Worm (Caenorhabditis elegans) whole organism, L1 larva: Measurements from ENCODE around the gene gst-31.
A peak's percentile ranks its signal among the peaks of the same experiment; 100 is the strongest.

Experiments
- C16A3.4 ChIP-seq: fragments of 150-350 bp; optimal IDR thresholded peaks from 2 replicates; lab custom pipeline; 2014; ENCODE audit warnings: missing biosample characterization, missing genetic modification characterization
- blmp-1 ChIP-seq: fragments of 150-350 bp; optimal IDR thresholded peaks from 2 replicates; lab custom pipeline; 2014; ENCODE audit warnings: missing biosample characterization, missing genetic modification characterization
- ceh-63 ChIP-seq: fragments of 200-800 bp; sonication (Bioruptor generic); optimal IDR thresholded peaks from 2 replicates; lab custom pipeline; 2018; ENCODE audit warnings: mild to moderate bottlenecking, missing genetic modification characterization, missing compliant biosample characterization
- ceh-8 ChIP-seq: fragments of 200-800 bp; sonication (Bioruptor generic); optimal IDR thresholded peaks from 2 replicates; lab custom pipeline; 2018; ENCODE audit warnings: mild to moderate bottlenecking, missing genetic modification characterization, moderate library complexity, missing compliant biosample characterization
- ceh-88 ChIP-seq: fragments of 200-800 bp; sonication (Bioruptor generic); IDR thresholded peaks from 2 replicates; pipeline ENCODE4 v1.3.6; 2022; ENCODE audit warnings: missing genetic modification characterization, missing compliant biosample characterization
- dpl-1 ChIP-seq, 3 experiments: fragments of 150-350 bp in 2 of 3; sonication (generic microtip) in 1 of 3; optimal IDR thresholded peaks; 2 replicates each; lab custom pipeline; 2014 to 2017; ENCODE audit warnings: missing biosample characterization in 3 of 3, missing genetic modification characterization in 3 of 3, missing genetic modification reagents in 3 of 3
- efl-1 ChIP-seq, 4 experiments: fragments of 150-350 bp; optimal IDR thresholded peaks in 3 of 4; peaks in 1 of 4; 1 replicate in 1 of 4; 2 replicates in 3 of 4; lab custom pipeline; 2014; ENCODE audit warnings: missing biosample characterization in 2 of 4, missing genetic modification characterization in 2 of 4, missing genetic modification reagents in 2 of 4
- efl-3 ChIP-seq: fragments of 200-800 bp; sonication (Bioruptor generic); optimal IDR thresholded peaks from 2 replicates; lab custom pipeline; 2018; ENCODE audit warnings: mild to moderate bottlenecking, missing genetic modification characterization, missing compliant biosample characterization
- elt-2 ChIP-seq: sonication (generic microtip); optimal IDR thresholded peaks from 2 replicates; lab custom pipeline; 2016; ENCODE audit warnings: missing genetic modification characterization, mild to moderate bottlenecking, inconsistent platforms, missing compliant biosample characterization, missing genetic modification reagents
- fkh-8 ChIP-seq: sonication (generic microtip); optimal IDR thresholded peaks from 2 replicates; lab custom pipeline; 2016; ENCODE audit warnings: mild to moderate bottlenecking, missing genetic modification characterization, missing compliant biosample characterization
- fos-1 ChIP-seq: fragments of 150-350 bp; optimal IDR thresholded peaks from 2 replicates; lab custom pipeline; 2014; ENCODE audit warnings: missing biosample characterization, missing genetic modification characterization
- hpl-2 ChIP-seq: fragments of 150-350 bp; optimal IDR thresholded peaks from 2 replicates; lab custom pipeline; 2014; ENCODE audit warnings: missing biosample characterization, missing genetic modification reagents, missing genetic modification characterization
- isw-1 ChIP-seq: fragments of 200-800 bp; sonication (Bioruptor generic); IDR thresholded peaks from 2 replicates; pipeline ENCODE4 v1.3.6; 2022; ENCODE audit warnings: missing genetic modification characterization, missing compliant biosample characterization
- lin-14 ChIP-seq: fragments of 200-800 bp; sonication (Bioruptor generic); optimal IDR thresholded peaks from 2 replicates; lab custom pipeline; 2018; ENCODE audit warnings: mild to moderate bottlenecking, missing genetic modification characterization, moderate library complexity, missing compliant biosample characterization
- lin-35 ChIP-seq, 2 experiments: fragments of 150-350 bp; optimal IDR thresholded peaks; 2 replicates each; lab custom pipeline; 2014; ENCODE audit warnings: missing biosample characterization in 2 of 2, missing genetic modification characterization in 2 of 2, missing genetic modification reagents in 2 of 2
- lir-3 ChIP-seq: sonication (generic microtip); optimal IDR thresholded peaks from 2 replicates; lab custom pipeline; 2016; ENCODE audit warnings: mild to moderate bottlenecking, missing genetic modification characterization, moderate library complexity, missing compliant biosample characterization; ENCODE audit not compliant: poor library complexity
- mdl-1 ChIP-seq, 2 experiments: fragments of 150-350 bp; optimal IDR thresholded peaks; 2 replicates each; lab custom pipeline; 2014 to 2017; ENCODE audit warnings: missing biosample characterization in 2 of 2, missing genetic modification characterization in 2 of 2, inconsistent platforms in 1 of 2
- nhr-12 ChIP-seq: sonication (generic microtip); optimal IDR thresholded peaks from 2 replicates; lab custom pipeline; 2017; ENCODE audit warnings: missing biosample characterization, missing genetic modification characterization
- nhr-19 ChIP-seq: fragments of 200-800 bp; sonication (Bioruptor generic); conservative IDR thresholded peaks from 2 replicates; pipeline ENCODE4 v1.3.6; 2022; ENCODE audit warnings: missing genetic modification characterization, missing compliant biosample characterization
- nhr-20 ChIP-seq: sonication (generic microtip); optimal IDR thresholded peaks from 2 replicates; lab custom pipeline; 2016; ENCODE audit warnings: mild to moderate bottlenecking, missing genetic modification characterization, missing compliant biosample characterization
- nhr-47 ChIP-seq: sonication (generic microtip); optimal IDR thresholded peaks from 2 replicates; lab custom pipeline; 2016; ENCODE audit warnings: mild to moderate bottlenecking, missing genetic modification characterization, moderate library complexity, missing compliant biosample characterization
- nhr-71 ChIP-seq: sonication (generic microtip); optimal IDR thresholded peaks from 2 replicates; lab custom pipeline; 2016; ENCODE audit warnings: mild to moderate bottlenecking, missing genetic modification characterization, moderate library complexity, missing compliant biosample characterization
- nhr-76 ChIP-seq: sonication (generic microtip); optimal IDR thresholded peaks from 2 replicates; lab custom pipeline; 2017; ENCODE audit warnings: missing biosample characterization, missing genetic modification characterization
- nhr-77 ChIP-seq: fragments of 150-350 bp; optimal IDR thresholded peaks from 2 replicates; lab custom pipeline; 2014; ENCODE audit warnings: missing biosample characterization, missing genetic modification characterization
- nhr-85 ChIP-seq: sonication (generic microtip); peaks from one replicate; lab custom pipeline; 2016; ENCODE audit warnings: missing genetic modification characterization, inconsistent platforms, missing compliant biosample characterization
- pax-3 ChIP-seq: fragments of 200-800 bp; sonication (Bioruptor generic); optimal IDR thresholded peaks from 2 replicates; lab custom pipeline; 2018; ENCODE audit warnings: mild to moderate bottlenecking, missing genetic modification characterization, moderate library complexity, missing compliant biosample characterization
- pqm-1 ChIP-seq: sonication (generic microtip); optimal IDR thresholded peaks from 3 replicates; lab custom pipeline; 2017; ENCODE audit warnings: missing biosample characterization, missing genetic modification characterization
- skn-1 ChIP-seq: fragments of 150-350 bp; optimal IDR thresholded peaks from 2 replicates; lab custom pipeline; 2014; ENCODE audit warnings: missing biosample characterization, missing genetic modification characterization
- snpc-4 ChIP-seq: fragments of 150-350 bp; optimal IDR thresholded peaks from 2 replicates; lab custom pipeline; 2014; ENCODE audit warnings: missing biosample characterization, missing genetic modification characterization
- snu-23 ChIP-seq: sonication (generic microtip); optimal IDR thresholded peaks from 2 replicates; lab custom pipeline; 2016; ENCODE audit warnings: missing genetic modification characterization, missing compliant biosample characterization
- swsn-7 ChIP-seq: sonication (generic microtip); optimal IDR thresholded peaks from 2 replicates; lab custom pipeline; 2016; ENCODE audit warnings: missing genetic modification characterization, missing compliant biosample characterization
- unc-130 ChIP-seq: fragments of 150-350 bp; optimal IDR thresholded peaks from 2 replicates; lab custom pipeline; 2017; ENCODE audit warnings: missing biosample characterization, missing genetic modification characterization, inconsistent platforms
- unc-30 ChIP-seq: sonication (generic microtip); optimal IDR thresholded peaks from 2 replicates; lab custom pipeline; 2017; ENCODE audit warnings: missing biosample characterization, missing genetic modification characterization
- unc-86 ChIP-seq: sonication (generic microtip); optimal IDR thresholded peaks from 2 replicates; lab custom pipeline; 2016; ENCODE audit warnings: missing genetic modification characterization, missing compliant biosample characterization

The gst-31 gene

DNA sequence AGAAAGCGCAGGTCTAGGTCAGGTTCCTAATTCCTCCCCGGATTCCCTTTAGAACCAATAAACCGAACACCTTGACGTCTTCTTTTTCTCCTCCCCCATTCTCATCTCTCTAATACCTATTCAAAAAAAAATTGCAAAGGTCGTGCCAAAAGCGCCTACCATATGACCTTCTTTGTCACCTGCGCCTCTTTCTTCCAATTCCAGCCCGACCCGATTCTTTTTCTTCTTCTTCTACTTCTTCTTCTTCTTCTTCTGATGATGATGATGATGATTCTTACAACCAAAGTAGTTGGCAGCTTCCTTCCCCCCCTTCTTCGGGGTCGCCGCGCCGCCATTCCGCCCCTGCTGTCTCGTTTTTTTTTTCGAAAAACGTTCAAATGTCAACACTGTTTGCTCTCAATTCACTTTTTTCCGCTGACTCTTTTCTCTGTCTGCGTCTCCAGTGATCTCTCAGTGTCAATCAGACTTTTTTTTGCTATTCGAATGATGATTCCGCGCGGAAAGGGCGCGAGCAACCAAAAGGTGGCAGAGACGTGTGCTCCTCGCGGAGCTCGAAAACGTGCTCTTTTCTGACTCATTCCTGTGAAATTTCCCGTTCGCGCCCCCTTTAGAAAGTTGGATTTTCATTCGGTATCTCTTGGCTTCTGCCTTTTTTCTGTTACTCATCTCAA is 28.8 kb upstream of the gst-31 start:
- no peak for TF ChIP-seq efl-1 (optimal IDR thresholded peaks at IDR 0.05; lab: Kevin White, UChicago)
- peak in 1 of 2 experiments; percentile 90 for TF ChIP-seq efl-1 (GFP tag; optimal IDR thresholded peaks at IDR 0.05 in 1 of 2; lab: Kevin White, UChicago)
- no peak for TF ChIP-seq hpl-2 (GFP tag; lab: Kevin White, UChicago)
- TF ChIP-seq unc-30 (tag; lab: Kevin White, UChicago): no peak
- peak; percentile 71 for TF ChIP-seq nhr-85 (tag; lab: Kevin White, UChicago)
- no peak for TF ChIP-seq snu-23 (GFP tag; lab: Kevin White, UChicago)
- TF ChIP-seq fos-1 (tag; lab: Kevin White, UChicago): no peak
- no peak for TF ChIP-seq snpc-4 (tag; lab: Kevin White, UChicago)
- TF ChIP-seq unc-130 (tag; lab: Kevin White, UChicago): no peak

DNA sequence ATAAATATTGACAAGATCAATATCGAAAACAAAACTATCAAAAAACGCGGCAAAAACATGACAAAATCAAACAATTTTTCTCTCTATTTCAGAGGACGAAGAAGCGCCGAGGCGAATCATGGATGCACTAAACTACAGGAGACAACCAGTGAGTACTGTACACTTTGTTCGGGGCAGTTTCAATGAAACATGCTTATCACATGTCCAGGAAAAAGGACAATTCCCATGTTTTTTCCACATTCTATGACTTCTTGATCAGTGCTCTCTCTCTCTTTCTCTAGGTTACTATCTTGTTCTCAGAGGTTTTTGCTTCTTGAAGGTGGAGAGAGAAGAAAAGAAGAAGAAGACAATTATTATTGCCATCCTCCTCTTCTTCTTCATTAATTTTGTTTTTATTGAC is 22.7 kb upstream of the gst-31 start:
- TF ChIP-seq nhr-20 (no peak), lin-35 (GFP tag; optimal IDR thresholded peaks at IDR 0.05; lab: Kevin White, UChicago) (peak in 1 of 2 experiments; percentile 10), elt-2 (tag; lab: Kevin White, UChicago) (peak; percentile 10), swsn-7 (no peak)
- TF ChIP-seq, all 84 proteins: peak for 2

DNA sequence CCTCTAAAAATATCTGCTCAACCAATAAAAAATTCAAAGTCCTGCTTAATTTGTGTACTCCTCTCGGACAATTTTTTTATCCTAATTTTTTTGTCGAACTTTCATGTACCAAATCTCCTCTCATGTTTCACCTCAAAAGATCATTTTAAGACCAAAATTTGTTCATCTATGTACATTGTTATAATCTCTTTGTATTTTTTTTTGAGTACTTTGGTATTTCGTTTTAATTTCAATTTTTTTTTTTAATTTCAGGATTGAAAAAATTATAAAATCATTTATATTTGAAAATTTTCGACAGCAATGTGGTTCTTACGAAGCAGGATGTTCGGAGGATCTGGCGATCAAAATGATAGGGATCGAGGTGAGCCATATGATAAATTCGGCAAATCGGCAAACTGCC is 21.7 kb upstream of the gst-31 start, which contains the start of gene spsb-1:
spsb-1 (plus strand) TSS at position 301 of the 400 bp plus-strand sequence.
- TF ChIP-seq ceh-8 (GFP tag; lab: Kevin White, UChicago) (no peak), nhr-77 (tag; lab: Kevin White, UChicago) (no peak), nhr-76 (tag; lab: Kevin White, UChicago) (no peak), unc-86 (tag; lab: Kevin White, UChicago) (no peak), nhr-12 (no peak), nhr-47 (tag; lab: Kevin White, UChicago) (no peak), pqm-1 (tag; lab: Kevin White, UChicago) (no peak), hpl-2 (GFP tag; lab: Kevin White, UChicago) (no peak), ceh-88 (GFP tag; lab: Robert Waterston, UW) (no peak)

DNA sequence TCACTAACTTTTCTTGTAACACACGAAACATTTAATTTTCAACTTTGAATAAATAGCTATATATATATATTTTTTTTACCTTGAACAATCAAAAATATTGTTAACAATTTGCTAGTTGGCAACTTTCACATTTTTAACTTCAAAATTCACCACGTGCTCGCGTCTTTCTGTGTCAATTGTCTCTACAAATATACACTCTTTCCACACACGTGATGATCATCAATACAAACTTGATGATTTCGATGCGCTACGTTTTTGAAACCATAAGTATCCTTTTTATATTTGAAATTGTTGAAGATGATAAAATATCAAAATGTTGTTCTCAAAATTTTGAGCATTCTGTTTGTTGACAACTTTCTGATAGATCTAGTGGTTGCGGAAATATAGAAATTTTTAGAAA is 20.6 kb upstream of the gst-31 start:
- TF ChIP-seq pax-3: no peak
- TF ChIP-seq nhr-71 (tag; lab: Kevin White, UChicago): peak; percentile 57
- TF ChIP-seq ceh-63 (GFP tag; lab: Kevin White, UChicago): no peak
- no peak for TF ChIP-seq fkh-8
- no peak for TF ChIP-seq isw-1 (GFP tag; lab: Robert Waterston, UW)
- peak; percentile 7 for TF ChIP-seq lir-3 (tag; lab: Kevin White, UChicago)
- peak in 1 of 2 experiments; percentile 43 for TF ChIP-seq mdl-1 (tag; optimal IDR thresholded peaks at IDR 0.05; lab: Kevin White, UChicago)
- TF ChIP-seq dpl-1 (GFP tag; optimal IDR thresholded peaks at IDR 0.05; lab: Kevin White, UChicago): peak in 1 of 3 experiments; percentile 25
- peak; percentile 10 for TF ChIP-seq C16A3.4 (tag; lab: Kevin White, UChicago)
- peak; percentile 27 for TF ChIP-seq skn-1 (tag; lab: Kevin White, UChicago)
- peak in 1 of 2 experiments; percentile 69 for TF ChIP-seq lin-35 (GFP tag; optimal IDR thresholded peaks at IDR 0.05; lab: Kevin White, UChicago)
- peak; percentile 32 for TF ChIP-seq blmp-1
- peak; percentile 48 for TF ChIP-seq nhr-20
- no peak; the same call in 1 of the 2 replicates for TF ChIP-seq nhr-19 (GFP tag; lab: Robert Waterston, UW)
- no peak for TF ChIP-seq efl-1 (optimal IDR thresholded peaks at IDR 0.05; lab: Kevin White, UChicago)
- peak in 1 of 2 experiments; percentile 18 for TF ChIP-seq efl-1 (GFP tag; optimal IDR thresholded peaks at IDR 0.05 in 1 of 2; lab: Kevin White, UChicago)
- peak; percentile 36 for TF ChIP-seq snu-23 (GFP tag; lab: Kevin White, UChicago)
- TF ChIP-seq efl-3 (GFP tag; lab: Kevin White, UChicago): no peak
- peak; percentile 35 for TF ChIP-seq lin-14 (GFP tag; lab: Kevin White, UChicago)
